Worm (Caenorhabditis elegans) whole organism, L4 larva: Measurements from ENCODE around the gene sptl-3.

Experiments
- egl-27 ChIP-seq: sonication (generic microtip); optimal IDR thresholded peaks from 3 replicates; lab custom pipeline; 2017; ENCODE audit warnings: missing biosample characterization, missing genetic modification reagents, missing genetic modification characterization
- fkh-10 ChIP-seq: fragments of 150-350 bp; optimal IDR thresholded peaks from 2 replicates; lab custom pipeline; 2014; ENCODE audit warnings: missing biosample characterization, missing genetic modification reagents, missing genetic modification characterization
- jun-1 ChIP-seq: fragments of 150-350 bp; optimal IDR thresholded peaks from 2 replicates; lab custom pipeline; 2014; ENCODE audit warnings: missing biosample characterization, missing genetic modification reagents, missing genetic modification characterization
- nhr-10 ChIP-seq: fragments of 150-350 bp; optimal IDR thresholded peaks from 2 replicates; lab custom pipeline; 2014; ENCODE audit warnings: missing biosample characterization, missing genetic modification characterization
- nhr-11 ChIP-seq: fragments of 150-350 bp; optimal IDR thresholded peaks from 2 replicates; lab custom pipeline; 2014; ENCODE audit warnings: missing biosample characterization, missing genetic modification characterization
- nhr-237 ChIP-seq: sonication (generic microtip); optimal IDR thresholded peaks from 2 replicates; lab custom pipeline; 2017; ENCODE audit warnings: missing biosample characterization, missing genetic modification characterization
- nhr-25 ChIP-seq: sonication (generic microtip); optimal IDR thresholded peaks from 2 replicates; lab custom pipeline; 2017; ENCODE audit warnings: missing genetic modification characterization, mild to moderate bottlenecking, missing compliant biosample characterization, antibody characterized with exemption, moderate library complexity, borderline replicate concordance; ENCODE audit not compliant: insufficient read depth
- pqm-1 ChIP-seq: sonication (generic microtip); optimal IDR thresholded peaks from 2 replicates; lab custom pipeline; 2017; ENCODE audit warnings: missing biosample characterization, missing genetic modification characterization
- saeg-2 ChIP-seq: fragments of 200-800 bp; sonication (Bioruptor generic); IDR thresholded peaks from 2 replicates; pipeline ENCODE4 v1.3.6; 2022; ENCODE audit warnings: missing genetic modification reagents, missing genetic modification characterization, missing compliant biosample characterization
- skn-1 ChIP-seq: fragments of 150-350 bp; optimal IDR thresholded peaks from 2 replicates; lab custom pipeline; 2014; ENCODE audit warnings: missing biosample characterization, missing genetic modification characterization

- TF ChIP-seq nhr-237 (no peak), nhr-10 (tag; lab: Kevin White, UChicago) (no peak), nhr-11 (tag; lab: Kevin White, UChicago) (no peak), egl-27 (tag; lab: Kevin White, UChicago) (no peak), nhr-25 (tag; lab: Kevin White, UChicago) (no peak), skn-1 (tag; lab: Kevin White, UChicago) (no peak), pqm-1 (tag; lab: Kevin White, UChicago) (no peak), fkh-10 (no peak), jun-1 (tag; lab: Kevin White, UChicago) (no peak), saeg-2 (GFP tag; lab: Robert Waterston, UW) (no peak)
Observed at ce11 chrV:13918341-13918740, 25.2 kb downstream of the sptl-3 start, which contains the start of gene str-250.
